Worm (Caenorhabditis elegans) whole organism, L1 larva: ENCODE data around the gene set-3.

Source experiments
- aly-2 ChIP-seq: fragments of 150-350 bp; optimal IDR thresholded peaks from 2 replicates; lab custom pipeline; 2014; ENCODE audit warnings: missing biosample characterization, missing genetic modification characterization
- ces-1 ChIP-seq: fragments of 150-350 bp; optimal IDR thresholded peaks from 2 replicates; lab custom pipeline; 2014; ENCODE audit warnings: missing biosample characterization, missing genetic modification reagents, missing genetic modification characterization
- dpl-1 ChIP-seq, 3 experiments: fragments of 150-350 bp in 2 of 3; sonication (generic microtip) in 1 of 3; optimal IDR thresholded peaks; 2 replicates each; lab custom pipeline; 2014 to 2017; ENCODE audit warnings: missing biosample characterization in 3 of 3, missing genetic modification characterization in 3 of 3, missing genetic modification reagents in 3 of 3
- fkh-10 ChIP-seq: sonication (generic microtip); optimal IDR thresholded peaks from 2 replicates; lab custom pipeline; 2017; ENCODE audit warnings: missing biosample characterization, missing genetic modification reagents, missing genetic modification characterization
- nhr-11 ChIP-seq: fragments of 150-350 bp; optimal IDR thresholded peaks from 2 replicates; lab custom pipeline; 2014; ENCODE audit warnings: missing biosample characterization, missing genetic modification characterization
- pqm-1 ChIP-seq: sonication (generic microtip); optimal IDR thresholded peaks from 3 replicates; lab custom pipeline; 2017; ENCODE audit warnings: missing biosample characterization, missing genetic modification characterization
- sptf-1 ChIP-seq: fragments of 150-350 bp; optimal IDR thresholded peaks from 2 replicates; lab custom pipeline; 2014; ENCODE audit warnings: missing biosample characterization, missing genetic modification characterization
- unc-62 ChIP-seq: fragments of 150-350 bp; optimal IDR thresholded peaks from 2 replicates; lab custom pipeline; 2014; ENCODE audit warnings: missing biosample characterization, missing genetic modification reagents, missing genetic modification characterization
- ztf-11 ChIP-seq, 2 experiments: sonication (generic microtip); optimal IDR thresholded peaks; 2 replicates each; lab custom pipeline; 2016 to 2017; ENCODE audit warnings: missing genetic modification characterization in 2 of 2, missing biosample characterization in 1 of 2, missing compliant biosample characterization in 1 of 2

ce11 chrIII:9666239-9666638, 28.1 kb downstream of the set-3 start:
- TF ChIP-seq unc-62 (GFP tag; lab: Kevin White, UChicago) = no peak
- no peak for TF ChIP-seq pqm-1 (tag; lab: Kevin White, UChicago)
- no peak for TF ChIP-seq nhr-11 (tag; lab: Kevin White, UChicago)
- no peak for TF ChIP-seq ztf-11 (tag; optimal IDR thresholded peaks at IDR 0.05; lab: Kevin White, UChicago)
- TF ChIP-seq aly-2 = no peak
- no peak for TF ChIP-seq fkh-10 (GFP tag; lab: Kevin White, UChicago)
- TF ChIP-seq ces-1 (GFP tag; lab: Kevin White, UChicago) = no peak
- no peak for TF ChIP-seq sptf-1 (tag; lab: Kevin White, UChicago)
- TF ChIP-seq dpl-1 (GFP tag; optimal IDR thresholded peaks at IDR 0.05; lab: Kevin White, UChicago) = peak in 1 of 3 experiments; percentile 22
